Worm (Caenorhabditis elegans): ENCODE measurements around the gene C01G10.15.

The C01G10.15 gene

DNA sequence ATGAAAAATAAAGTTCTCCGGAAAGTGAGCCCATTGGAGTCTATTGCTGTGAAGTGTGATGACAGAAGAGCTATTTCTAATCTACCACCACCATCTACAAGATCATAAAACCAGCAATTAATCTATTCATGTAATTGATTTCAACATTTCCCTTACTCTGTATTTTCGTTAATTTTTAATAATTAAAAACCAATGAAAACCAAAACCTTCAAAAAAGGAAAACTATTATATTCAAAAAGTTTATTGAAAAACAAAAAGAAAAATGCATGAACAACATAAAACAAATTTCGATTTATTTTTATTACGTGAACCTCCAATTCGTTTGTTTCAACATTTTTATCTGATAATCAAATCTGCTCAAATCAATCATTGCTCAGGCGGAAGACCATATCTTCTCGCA is 12.3 kb upstream of the C01G10.15 start, which contains the start of gene C01G10.1:
Gene C01G10.1 (plus strand): TSS at position 301 of the 400 bp plus-strand sequence.
- no peak for TF ChIP-seq nhr-12 (tag; optimal IDR thresholded peaks at IDR 0.05)
- TF ChIP-seq lin-15B (tag; optimal IDR thresholded peaks at IDR 0.05): no peak
- no peak for TF ChIP-seq lin-13 (GFP tag; optimal IDR thresholded peaks at IDR 0.05)

DNA sequence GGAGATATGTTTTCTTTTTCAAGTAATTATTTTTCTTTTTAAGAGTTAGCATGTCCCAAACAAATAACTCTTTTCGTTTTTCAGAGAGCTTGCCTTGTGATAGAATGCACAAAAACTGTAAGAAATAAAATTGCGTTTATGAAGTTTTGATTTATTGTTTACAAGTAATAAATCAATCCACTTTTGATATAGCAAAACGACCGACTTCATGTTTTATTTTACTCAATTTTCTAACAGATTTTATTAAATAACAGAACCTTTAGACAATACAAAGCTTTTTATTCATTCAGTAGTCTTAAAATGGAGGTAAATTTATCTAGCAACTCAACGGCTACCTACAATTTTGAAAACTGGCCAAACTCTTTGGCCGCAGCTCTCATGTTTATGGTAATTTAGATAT is 7.6 kb upstream of the C01G10.15 start, which contains the start of gene srx-78:
Gene srx-78 (plus strand): TSS at position 301 of the 400 bp plus-strand sequence.
- no peak for TF ChIP-seq nhr-19 (GFP tag; conservative IDR thresholded peaks at IDR 0.05)
- no peak for TF ChIP-seq zag-1 (tag; optimal IDR thresholded peaks at IDR 0.05)
- TF ChIP-seq alr-1 (tag; optimal IDR thresholded peaks at IDR 0.05; ENCODE audit: borderline replicate concordance): no peak
- no peak for TF ChIP-seq F16B12.6 (tag; optimal IDR thresholded peaks at IDR 0.05)

ce11 chrV:15092666-15093065 is 5.6 kb upstream of the C01G10.15 start, which contains the start of gene txt-12:
TSS of gene txt-12 (plus strand) at chrV:15092966.
- no peak for TF ChIP-seq lin-39 (tag; optimal IDR thresholded peaks at IDR 0.05)
- TF ChIP-seq nhr-12 (tag; optimal IDR thresholded peaks at IDR 0.05): no peak
- TF ChIP-seq nhr-77 (tag; optimal IDR thresholded peaks at IDR 0.05): peak; percentile 14

ce11 chrV:15090457-15090856 is 3.4 kb upstream of the C01G10.15 start, which contains the start of gene C01G10.17:
TSS of gene C01G10.17 (plus strand) at chrV:15090757.
- no peak for TF ChIP-seq nhr-237 (tag; optimal IDR thresholded peaks at IDR 0.05)
- no peak for TF ChIP-seq blmp-1 (tag; optimal IDR thresholded peaks at IDR 0.05)

DNA sequence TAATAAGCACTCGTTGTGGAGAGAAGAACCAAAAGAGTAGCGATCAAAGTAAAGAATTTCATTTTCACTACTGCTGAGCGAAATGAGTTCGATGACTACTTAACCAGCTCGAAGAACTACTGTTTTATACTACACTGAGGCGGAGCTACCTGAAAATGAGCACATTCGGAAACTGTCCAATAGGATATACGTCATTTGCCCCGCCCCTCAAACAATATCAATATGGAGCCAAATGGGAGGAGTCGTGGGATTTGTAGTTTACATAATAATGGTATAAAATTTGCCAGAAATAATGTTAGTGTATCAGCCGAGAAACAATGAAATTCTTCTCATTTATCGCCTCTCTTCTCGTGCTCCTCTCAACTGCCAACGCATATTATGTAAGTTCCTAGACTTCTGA is 2.3 kb upstream of the C01G10.15 start, which contains the start of the genes C01G10.5 and C01G10.4:
Gene C01G10.5 (minus strand): TSS at position 101 of the 400 bp plus-strand sequence.
Gene C01G10.4 (plus strand): TSS at position 303 of the 400 bp plus-strand sequence.
- TF ChIP-seq efl-1 (optimal IDR thresholded peaks at IDR 0.05) (no peak), efl-1 (GFP tag; optimal IDR thresholded peaks at IDR 0.05 in 1 of 2) (peak in 1 of 2 experiments; percentile 13), ceh-88 (GFP tag; IDR thresholded peaks at IDR 0.05) (no peak), mef-2 (tag; optimal IDR thresholded peaks at IDR 0.05) (no peak)

ce11 chrV:15088613-15089012 is 1.5 kb upstream of the C01G10.15 start, which contains the start of gene C01G10.18:
TSS of gene C01G10.18 (minus strand) at chrV:15088713.
- TF ChIP-seq vab-15 (tag; optimal IDR thresholded peaks at IDR 0.05): no peak
- no peak for TF ChIP-seq nhr-20 (tag; optimal IDR thresholded peaks at IDR 0.05)
- TF ChIP-seq hpl-2 (GFP tag; optimal IDR thresholded peaks at IDR 0.05): no peak
- no peak for TF ChIP-seq aha-1 (tag; optimal IDR thresholded peaks at IDR 0.05)
- TF ChIP-seq ztf-11 (tag; optimal IDR thresholded peaks at IDR 0.05): no peak

ce11 chrV:15085335-15085800 is 1.7 kb downstream of the C01G10.15 start, which contains the start of the genes ahsa-1 and C01G10.7:
TSS of gene ahsa-1 (minus strand) at chrV:15085385.
TSS of gene C01G10.7 (plus strand) at chrV:15085747.
- TF ChIP-seq nhr-11 (tag; optimal IDR thresholded peaks at IDR 0.05) (no peak), skn-1 (tag; optimal IDR thresholded peaks at IDR 0.05) (peak; percentile 74), lin-15B (tag; optimal IDR thresholded peaks at IDR 0.05) (peak; percentile 99), ztf-4 (tag; optimal IDR thresholded peaks at IDR 0.05) (peak; percentile 34), nhr-237 (tag; optimal IDR thresholded peaks at IDR 0.05) (peak; percentile 77), C16A3.4 (tag; optimal IDR thresholded peaks at IDR 0.05) (peak; percentile 93), sox-4 (tag; optimal IDR thresholded peaks at IDR 0.05) (peak; percentile 91), lin-39 (tag; optimal IDR thresholded peaks at IDR 0.05) (peak; percentile 75), hlh-17 (GFP tag; optimal IDR thresholded peaks at IDR 0.05; ENCODE audit: borderline replicate concordance) (no peak), C34B4.2 (tag; optimal IDR thresholded peaks at IDR 0.05) (no peak), efl-3 (GFP tag; optimal IDR thresholded peaks at IDR 0.05) (no peak), pax-3 (tag; optimal IDR thresholded peaks at IDR 0.05) (peak; percentile 99), blmp-1 (tag; optimal IDR thresholded peaks at IDR 0.05) (peak; percentile 75), tlp-1 (tag; optimal IDR thresholded peaks at IDR 0.05) (no peak), grh-1 (GFP tag; IDR thresholded peaks at IDR 0.05) (peak; percentile 74), unc-62 (GFP tag; optimal IDR thresholded peaks at IDR 0.05) (no peak), fkh-4 (tag; optimal IDR thresholded peaks at IDR 0.05; ENCODE audit: borderline replicate concordance) (peak; percentile 94), unc-30 (tag; optimal IDR thresholded peaks at IDR 0.05) (no peak), ceh-90 (tag; optimal IDR thresholded peaks at IDR 0.05) (peak; percentile 92), elt-3 (tag; optimal IDR thresholded peaks at IDR 0.05) (peak in 4 of 6 experiments; percentile 67 to 90 (median 83)), ces-1 (GFP tag; optimal IDR thresholded peaks at IDR 0.05) (no peak), lir-3 (tag; optimal IDR thresholded peaks at IDR 0.05; ENCODE audit: poor library complexity) (peak; percentile 97), sptf-1 (tag; optimal IDR thresholded peaks at IDR 0.05) (no peak), swsn-7 (tag; optimal IDR thresholded peaks at IDR 0.05) (peak; percentile 90), nhr-85 (tag) (peak; percentile 97), vab-15 (tag; optimal IDR thresholded peaks at IDR 0.05) (peak; percentile 93), nhr-19 (GFP tag; conservative IDR thresholded peaks at IDR 0.05) (peak; percentile 87)
